Fruit fly (Drosophila melanogaster) whole organism, embryonic: ENCODE measurements around the gene LIMK1.

ENCODE experiments used
- Bdp1 ChIP-seq: fragments of 200-800 bp; sonication (Bioruptor generic); optimal IDR thresholded peaks from 3 replicates; lab custom pipeline; 2016; ENCODE audit warnings: missing biosample characterization, missing genetic modification characterization
- Bgb ChIP-seq: fragments of 200-800 bp; sonication (Bioruptor generic); IDR thresholded peaks from 2 replicates; pipeline ENCODE4 v1.3.6; 2022; ENCODE audit warnings: missing biosample characterization, missing genetic modification characterization; ENCODE audit not compliant: partially characterized antibody
- CG10321 ChIP-seq: fragments of 200-800 bp; sonication (Bioruptor generic); IDR thresholded peaks from 2 replicates; pipeline ENCODE4 v1.3.6; 2022; ENCODE audit warnings: missing biosample characterization, missing genetic modification characterization
- CG10979 ChIP-seq: fragments of 200-800 bp; sonication (Bioruptor generic); optimal IDR thresholded peaks from 2 replicates; lab custom pipeline; 2018; ENCODE audit warnings: missing biosample characterization, mild to moderate bottlenecking, missing genetic modification characterization, moderate library complexity
- CG11247 ChIP-seq: fragments of 200-800 bp; sonication (Bioruptor generic); IDR thresholded peaks from 2 replicates; pipeline ENCODE4 v1.3.6; 2022; ENCODE audit warnings: missing biosample characterization, missing genetic modification characterization
- CG11456 ChIP-seq: fragments of 200-800 bp; sonication (Bioruptor generic); IDR thresholded peaks from 3 replicates; pipeline ENCODE4 v1.3.6; 2022; ENCODE audit warnings: missing biosample characterization, missing genetic modification characterization
- CG11696 ChIP-seq: fragments of 200-800 bp; sonication (Bioruptor generic); IDR thresholded peaks from 2 replicates; pipeline ENCODE4 v1.3.6; 2022; ENCODE audit warnings: missing biosample characterization, missing genetic modification characterization
- CG12769 ChIP-seq: fragments of 200-800 bp; sonication (Bioruptor generic); optimal IDR thresholded peaks from 2 replicates; lab custom pipeline; 2019; ENCODE audit warnings: missing biosample characterization, mild to moderate bottlenecking, missing genetic modification characterization, moderate library complexity
- CG13287 ChIP-seq: fragments of 200-800 bp; sonication (Bioruptor generic); IDR thresholded peaks from 2 replicates; pipeline ENCODE4 v1.3.6; 2022; ENCODE audit warnings: missing biosample characterization, missing genetic modification characterization; ENCODE audit not compliant: partially characterized antibody
- CG17328 ChIP-seq: fragments of 200-800 bp; sonication (Bioruptor generic); IDR thresholded peaks from 2 replicates; pipeline ENCODE4 v1.3.6; 2022; ENCODE audit warnings: missing biosample characterization, missing genetic modification characterization
- CG17359 ChIP-seq: fragments of 200-800 bp; sonication (Bioruptor generic); optimal IDR thresholded peaks from 3 replicates; lab custom pipeline; 2018; ENCODE audit warnings: missing biosample characterization, mild to moderate bottlenecking, missing genetic modification characterization, moderate library complexity
- CG32532 ChIP-seq: fragments of 200-800 bp; sonication (Bioruptor generic); IDR thresholded peaks from 2 replicates; pipeline ENCODE4 v1.3.6; 2022; ENCODE audit warnings: missing biosample characterization, missing genetic modification characterization
- CG4282 ChIP-seq: fragments of 200-800 bp; sonication (Bioruptor generic); optimal IDR thresholded peaks from 2 replicates; lab custom pipeline; 2016; ENCODE audit warnings: missing biosample characterization, missing genetic modification characterization
- CG4360 ChIP-seq: fragments of 200-800 bp; sonication (Bioruptor generic); IDR thresholded peaks from 2 replicates; pipeline ENCODE4 v1.3.6; 2022; ENCODE audit warnings: missing biosample characterization, missing genetic modification characterization
- CG5180 ChIP-seq: fragments of 200-800 bp; sonication (Bioruptor generic); optimal IDR thresholded peaks from 3 replicates; lab custom pipeline; 2017; ENCODE audit warnings: missing biosample characterization, missing genetic modification characterization, mild to moderate bottlenecking, moderate library complexity, missing genetic modification reagents
- CG6683 ChIP-seq: fragments of 200-800 bp; sonication (Bioruptor generic); optimal IDR thresholded peaks from 2 replicates; lab custom pipeline; 2017; ENCODE audit warnings: missing biosample characterization, mild to moderate bottlenecking, missing genetic modification characterization, missing genetic modification reagents
- CG7839 ChIP-seq: fragments of 200-800 bp; sonication (Bioruptor generic); optimal IDR thresholded peaks from 3 replicates; lab custom pipeline; 2018; ENCODE audit warnings: missing biosample characterization, mild to moderate bottlenecking, missing genetic modification characterization, moderate library complexity
- Dip2 ChIP-seq: fragments of 200-800 bp; sonication (Bioruptor generic); IDR thresholded peaks from 2 replicates; pipeline ENCODE4 v1.3.6; 2022; ENCODE audit warnings: missing biosample characterization, missing genetic modification characterization
- Dip3 ChIP-seq: fragments of 200-800 bp; sonication (Bioruptor generic); optimal IDR thresholded peaks from 3 replicates; lab custom pipeline; 2016; ENCODE audit warnings: missing biosample characterization, missing genetic modification characterization
- Elba2 ChIP-seq: fragments of 200-800 bp; sonication (Bioruptor generic); optimal IDR thresholded peaks from 3 replicates; lab custom pipeline; 2016; ENCODE audit warnings: missing biosample characterization, missing genetic modification characterization
- Fer2 ChIP-seq: fragments of 200-800 bp; sonication (Bioruptor generic); optimal IDR thresholded peaks from 2 replicates; lab custom pipeline; 2018; ENCODE audit warnings: missing biosample characterization, mild to moderate bottlenecking, missing genetic modification characterization, moderate library complexity
- Gsc ChIP-seq: fragments of 200-800 bp; sonication (Bioruptor generic); IDR thresholded peaks from 2 replicates; pipeline ENCODE4 v1.3.6; 2022; ENCODE audit warnings: missing biosample characterization, missing genetic modification characterization
- HLH4C ChIP-seq: fragments of 200-800 bp; sonication (Bioruptor generic); IDR thresholded peaks from 3 replicates; pipeline ENCODE4 v1.3.6; 2022; ENCODE audit warnings: missing biosample characterization, missing genetic modification characterization; ENCODE audit not compliant: partially characterized antibody
- HmgZ ChIP-seq: fragments of 200-800 bp; sonication (Bioruptor generic); optimal IDR thresholded peaks from 2 replicates; lab custom pipeline; 2018; ENCODE audit warnings: missing biosample characterization, mild to moderate bottlenecking, missing genetic modification characterization
- MESR4 ChIP-seq: fragments of 200-800 bp; sonication (Bioruptor generic); optimal IDR thresholded peaks from 2 replicates; lab custom pipeline; 2018; ENCODE audit warnings: missing biosample characterization, mild to moderate bottlenecking, missing genetic modification characterization, moderate library complexity
- Max ChIP-seq: fragments of 200-800 bp; sonication (Bioruptor generic); optimal IDR thresholded peaks from 2 replicates; lab custom pipeline; 2016; ENCODE audit warnings: missing biosample characterization, mild to moderate bottlenecking, missing genetic modification characterization
- NC2α ChIP-seq: fragments of 200-800 bp; sonication (Bioruptor generic); optimal IDR thresholded peaks from 2 replicates; lab custom pipeline; 2016; ENCODE audit warnings: missing biosample characterization, missing genetic modification characterization
- Nf-YA ChIP-seq: fragments of 200-800 bp; sonication (Bioruptor generic); IDR thresholded peaks from 2 replicates; pipeline ENCODE4 v1.3.6; 2022; ENCODE audit warnings: missing biosample characterization, missing genetic modification characterization
- Oli ChIP-seq: fragments of 200-800 bp; sonication (Bioruptor generic); optimal IDR thresholded peaks from 2 replicates; lab custom pipeline; 2018; ENCODE audit warnings: missing biosample characterization, mild to moderate bottlenecking, missing genetic modification characterization, moderate library complexity
- Optix ChIP-seq: fragments of 200-800 bp; sonication (Bioruptor generic); IDR thresholded peaks from 3 replicates; pipeline ENCODE4 v1.3.6; 2022; ENCODE audit warnings: missing biosample characterization, missing genetic modification characterization
- Scr ChIP-seq: fragments of 200-800 bp; sonication (Bioruptor generic); IDR thresholded peaks from 2 replicates; pipeline ENCODE4 v1.3.6; 2022; ENCODE audit warnings: missing biosample characterization, missing genetic modification characterization; ENCODE audit not compliant: partially characterized antibody
- Side ChIP-seq: fragments of 200-800 bp; sonication (Bioruptor generic); optimal IDR thresholded peaks from 2 replicates; lab custom pipeline; 2016; ENCODE audit warnings: missing biosample characterization, missing genetic modification characterization
- Stat92E ChIP-seq, 3 experiments: fragments of >200 bp in 2 of 3; fragments of 200-800 bp in 1 of 3; sonication (Bioruptor generic) in 1 of 3; optimal IDR thresholded peaks; 2 replicates each; lab custom pipeline; 2017 to 2019; ENCODE audit warnings: missing biosample characterization in 3 of 3, missing genetic modification characterization in 3 of 3, mild to moderate bottlenecking in 1 of 3, moderate library complexity in 1 of 3
- chinmo ChIP-seq: fragments of 200-800 bp; sonication (Bioruptor generic); IDR thresholded peaks from 4 replicates; pipeline ENCODE4 v1.3.6; 2022; ENCODE audit warnings: missing biosample characterization, missing genetic modification characterization; ENCODE audit not compliant: partially characterized antibody
- gem ChIP-seq: fragments of 200-800 bp; sonication (Bioruptor generic); optimal IDR thresholded peaks from 2 replicates; lab custom pipeline; 2019; ENCODE audit warnings: missing biosample characterization, mild to moderate bottlenecking, missing genetic modification characterization, moderate library complexity
- gsb-n ChIP-seq: fragments of 200-800 bp; sonication (Bioruptor generic); optimal IDR thresholded peaks from 3 replicates; lab custom pipeline; 2018; ENCODE audit warnings: missing biosample characterization, mild to moderate bottlenecking, missing genetic modification characterization
- h ChIP-seq: fragments of >200 bp; optimal IDR thresholded peaks from 2 replicates; lab custom pipeline; 2017
- ind ChIP-seq: fragments of 200-800 bp; sonication (Bioruptor generic); optimal IDR thresholded peaks from 3 replicates; lab custom pipeline; 2016; ENCODE audit warnings: missing biosample characterization, missing genetic modification characterization
- mld ChIP-seq: fragments of 200-800 bp; sonication (Bioruptor generic); IDR thresholded peaks from 3 replicates; pipeline ENCODE4 v1.3.6; 2022; ENCODE audit warnings: missing biosample characterization, missing genetic modification characterization; ENCODE audit not compliant: partially characterized antibody
- peb ChIP-seq: fragments of 200-800 bp; sonication (Bioruptor generic); IDR thresholded peaks from 2 replicates; pipeline ENCODE4 v1.3.6; 2022; ENCODE audit warnings: missing biosample characterization, missing genetic modification characterization
- pho ChIP-seq: fragments of 200-800 bp; sonication (Bioruptor generic); optimal IDR thresholded peaks from 2 replicates; lab custom pipeline; 2016; ENCODE audit warnings: missing biosample characterization, missing genetic modification characterization
- phol ChIP-seq: fragments of 200-800 bp; sonication (Bioruptor generic); optimal IDR thresholded peaks from 3 replicates; lab custom pipeline; 2018; ENCODE audit warnings: missing biosample characterization, mild to moderate bottlenecking, missing genetic modification characterization, moderate library complexity
- pzg ChIP-seq: fragments of 200-800 bp; sonication (Bioruptor generic); optimal IDR thresholded peaks from 3 replicates; lab custom pipeline; 2018; ENCODE audit warnings: missing biosample characterization, mild to moderate bottlenecking, missing genetic modification characterization, moderate library complexity
- schlank ChIP-seq: fragments of 200-800 bp; sonication (Bioruptor generic); optimal IDR thresholded peaks from 2 replicates; lab custom pipeline; 2018; ENCODE audit warnings: missing biosample characterization, mild to moderate bottlenecking, missing genetic modification characterization
- slou ChIP-seq: fragments of 200-800 bp; sonication (Bioruptor generic); optimal IDR thresholded peaks from 3 replicates; lab custom pipeline; 2016; ENCODE audit warnings: missing biosample characterization, missing genetic modification characterization
- tll ChIP-seq, 2 experiments: fragments of 200-800 bp in 1 of 2; fragments of >200 bp in 1 of 2; sonication (Bioruptor generic) in 1 of 2; optimal IDR thresholded peaks; 2 replicates each; lab custom pipeline; 2017 to 2019; ENCODE audit warnings: missing biosample characterization in 2 of 2, missing genetic modification characterization in 2 of 2, mild to moderate bottlenecking in 1 of 2, moderate library complexity in 1 of 2
- yki ChIP-seq: fragments of >200 bp; optimal IDR thresholded peaks from 3 replicates; lab custom pipeline; 2018
- zf30C ChIP-seq: fragments of 200-800 bp; sonication (Bioruptor generic); optimal IDR thresholded peaks from 3 replicates; lab custom pipeline; 2018; ENCODE audit warnings: missing biosample characterization, mild to moderate bottlenecking, missing genetic modification characterization

Gene LIMK1

DNA sequence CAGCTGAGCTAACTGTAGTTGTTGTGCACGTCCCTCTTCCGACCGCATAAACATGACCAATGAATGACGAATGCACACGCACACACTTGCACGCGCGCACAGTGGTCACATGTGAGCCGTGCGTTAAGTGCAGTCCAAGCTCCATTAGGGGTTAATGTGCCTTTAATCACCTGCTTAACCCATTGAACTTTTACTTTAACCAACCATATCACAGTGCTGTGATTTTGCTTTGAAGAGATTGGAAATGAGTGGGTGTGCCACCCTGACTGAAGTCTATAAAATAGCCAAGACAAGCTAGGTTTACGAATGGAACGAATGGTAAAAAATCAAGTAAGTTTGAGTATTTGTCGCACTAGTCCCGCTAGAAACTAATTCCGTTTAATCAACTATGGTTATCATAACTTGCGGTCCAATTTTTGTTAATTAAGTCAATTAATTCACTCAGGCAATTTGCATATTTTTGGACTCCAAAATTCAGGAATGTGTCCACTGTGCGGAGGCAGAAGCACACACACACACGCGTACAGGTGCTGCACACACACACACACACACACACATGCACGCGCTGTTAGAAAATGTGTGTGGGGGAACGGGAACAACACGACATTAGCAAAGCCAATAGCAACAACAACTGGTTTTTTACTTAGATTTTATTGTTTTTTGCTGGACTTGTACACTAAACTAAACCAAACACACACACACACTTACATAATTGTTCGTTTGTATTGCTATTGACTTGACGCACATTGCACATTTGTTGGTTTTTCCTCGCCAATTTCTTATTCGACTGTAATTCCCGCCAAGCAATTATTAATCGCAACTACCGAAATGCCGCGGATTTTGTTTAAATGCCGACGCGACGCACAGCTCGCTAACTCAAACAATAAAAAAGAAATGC lies 521 bp downstream of the LIMK1 start (continued):
- TF ChIP-seq peb (no peak), pho (GFP tag; lab: Kevin White, UChicago) (peak; percentile 19), CG4282 (GFP tag; lab: Kevin White, UChicago) (peak; percentile 74), CG5180 (GFP tag; lab: Kevin White, UChicago) (peak; percentile 56), Bdp1 (peak; percentile 46), slou (no peak), CG11247 (GFP tag; lab: Robert Waterston, UW) (no peak), CG10979 (peak; percentile 66), HmgZ (tag; lab: Kevin White, UChicago) (no peak), CG11456 (GFP tag; lab: Robert Waterston, UW) (no peak), NC2α (GFP tag; lab: Kevin White, UChicago) (no peak), Side (peak; percentile 3), phol (peak; percentile 63), CG11696 (GFP tag; lab: Robert Waterston, UW) (no peak), Scr (GFP tag; lab: Robert Waterston, UW) (no peak), Stat92E (GFP tag; optimal IDR thresholded peaks at IDR 0.05; lab: Kevin White, UChicago) (no peak), Oli (tag; lab: Kevin White, UChicago) (peak; percentile 72), pzg (GFP tag; lab: Kevin White, UChicago) (no peak), CG13287 (GFP tag; lab: Robert Waterston, UW) (0 out of 2 replicates have a peak, but pooled peaks have one; percentile 4), Dip3 (GFP tag; lab: Kevin White, UChicago) (no peak), yki (no peak), h (lab: Kevin White, UChicago) (no peak), HLH4C (GFP tag; lab: Robert Waterston, UW) (no peak), tll (GFP tag; optimal IDR thresholded peaks at IDR 0.05; lab: Kevin White, UChicago) (no peak), gem (tag; lab: Kevin White, UChicago) (peak; percentile 70), zf30C (GFP tag; lab: Kevin White, UChicago) (no peak), Dip2 (no peak), CG17328 (GFP tag; lab: Robert Waterston, UW) (0 out of 2 replicates have a peak, but pooled peaks have one; percentile 10), ind (GFP tag; lab: Kevin White, UChicago) (peak; percentile 43), CG32532 (GFP tag; lab: Robert Waterston, UW) (peak; percentile 42; the same call in 1 of the 2 replicates), Gsc (GFP tag; lab: Robert Waterston, UW) (no peak), Elba2 (GFP tag; lab: Kevin White, UChicago) (no peak), CG4360 (GFP tag; lab: Robert Waterston, UW) (peak; percentile 60), Nf-YA (no peak), CG12769 (tag; lab: Kevin White, UChicago) (peak; percentile 62), CG7839 (peak; percentile 50), Bgb (no peak), gsb-n (tag; lab: Kevin White, UChicago) (peak; percentile 35), CG17359 (tag; lab: Kevin White, UChicago) (no peak), chinmo (GFP tag; lab: Robert Waterston, UW) (peak; percentile 82; the same call in 3 of the 4 replicates), CG6683 (GFP tag; lab: Kevin White, UChicago) (no peak), mld (GFP tag; lab: Robert Waterston, UW) (no peak), CG10321 (GFP tag; lab: Robert Waterston, UW) (no peak), Optix (no peak; the same call in 2 of the 3 replicates), Fer2 (no peak), MESR4 (GFP tag; lab: Kevin White, UChicago) (peak; percentile 64), Max (no peak), schlank (tag; lab: Kevin White, UChicago) (no peak)
